Fruit fly (Drosophila melanogaster) whole organism, embryonic: ENCODE data around the gene CG44838.
A peak's percentile ranks its signal among the peaks of the same experiment; 100 is the strongest.

Source experiments
- BEAF-32 ChIP-seq: fragments of 200-800 bp; sonication (Bioruptor generic); optimal IDR thresholded peaks from 3 replicates; lab custom pipeline; 2017; ENCODE audit warnings: missing biosample characterization, missing genetic modification characterization, mild to moderate bottlenecking, moderate library complexity, missing genetic modification reagents
- Blimp-1 ChIP-seq: fragments of 200-800 bp; sonication (Bioruptor generic); optimal IDR thresholded peaks from 3 replicates; lab custom pipeline; 2018; ENCODE audit warnings: missing biosample characterization, missing genetic modification characterization, mild to moderate bottlenecking, moderate library complexity, missing genetic modification reagents
- CG10959 ChIP-seq: fragments of 200-800 bp; sonication (Bioruptor generic); IDR thresholded peaks from 2 replicates; pipeline ENCODE4 v1.3.6; 2022; ENCODE audit warnings: missing biosample characterization, missing genetic modification characterization
- CG11093 ChIP-seq: fragments of 200-800 bp; sonication (Bioruptor generic); IDR thresholded peaks from 3 replicates; pipeline ENCODE4 v1.3.6; 2022; ENCODE audit warnings: missing biosample characterization, missing genetic modification characterization
- CG11398 ChIP-seq: fragments of 200-800 bp; sonication (Bioruptor generic); optimal IDR thresholded peaks from 2 replicates; lab custom pipeline; 2016; ENCODE audit warnings: missing biosample characterization, missing genetic modification characterization
- CG11504 ChIP-seq: fragments of 200-800 bp; sonication (Bioruptor generic); optimal IDR thresholded peaks from 3 replicates; lab custom pipeline; 2019; ENCODE audit warnings: missing biosample characterization, mild to moderate bottlenecking, missing genetic modification characterization, moderate library complexity
- CG12744 ChIP-seq: fragments of 200-800 bp; sonication (Bioruptor generic); optimal IDR thresholded peaks from 2 replicates; lab custom pipeline; 2016; ENCODE audit warnings: missing biosample characterization, missing genetic modification characterization
- CG16813 ChIP-seq: fragments of 200-800 bp; sonication (Bioruptor generic); IDR thresholded peaks from 3 replicates; pipeline ENCODE4 v1.3.6; 2022; ENCODE audit warnings: missing biosample characterization, missing genetic modification characterization; ENCODE audit not compliant: partially characterized antibody
- CG17612 ChIP-seq: fragments of 200-800 bp; sonication (Bioruptor generic); IDR thresholded peaks from 2 replicates; pipeline ENCODE4 v1.3.6; 2022; ENCODE audit warnings: missing biosample characterization, missing genetic modification characterization
- CG18764 ChIP-seq: fragments of 200-800 bp; sonication (Bioruptor generic); optimal IDR thresholded peaks from 3 replicates; lab custom pipeline; 2016; ENCODE audit warnings: missing biosample characterization, missing genetic modification characterization
- CG33557 ChIP-seq: fragments of 200-800 bp; sonication (Bioruptor generic); optimal IDR thresholded peaks from 2 replicates; lab custom pipeline; 2019; ENCODE audit warnings: missing biosample characterization, mild to moderate bottlenecking, missing genetic modification characterization, moderate library complexity
- CG4707 ChIP-seq: fragments of 200-800 bp; sonication (Bioruptor generic); optimal IDR thresholded peaks from 2 replicates; lab custom pipeline; 2018; ENCODE audit warnings: missing biosample characterization, mild to moderate bottlenecking, missing genetic modification characterization, moderate library complexity
- CG6272 ChIP-seq: fragments of 200-800 bp; sonication (Bioruptor generic); IDR thresholded peaks from 2 replicates; pipeline ENCODE4 v1.3.6; 2022; ENCODE audit warnings: missing biosample characterization, missing genetic modification characterization
- CG7372 ChIP-seq: fragments of 200-800 bp; sonication (Bioruptor generic); IDR thresholded peaks from 2 replicates; pipeline ENCODE4 v1.3.6; 2022; ENCODE audit warnings: missing biosample characterization, missing genetic modification characterization
- CG7928 ChIP-seq: fragments of 200-800 bp; sonication (Bioruptor generic); optimal IDR thresholded peaks from 2 replicates; lab custom pipeline; 2017; ENCODE audit warnings: missing biosample characterization, mild to moderate bottlenecking, missing genetic modification characterization
- CG8359 ChIP-seq: fragments of 200-800 bp; sonication (Bioruptor generic); optimal IDR thresholded peaks from 2 replicates; lab custom pipeline; 2017; ENCODE audit warnings: missing biosample characterization, mild to moderate bottlenecking, missing genetic modification characterization, borderline replicate concordance
- CG8765 ChIP-seq: fragments of 200-800 bp; sonication (Bioruptor generic); IDR thresholded peaks from 2 replicates; pipeline ENCODE4 v1.3.6; 2022; ENCODE audit warnings: missing biosample characterization, missing genetic modification characterization
- CG9437 ChIP-seq: fragments of 200-800 bp; sonication (Bioruptor generic); optimal IDR thresholded peaks from 2 replicates; lab custom pipeline; 2018; ENCODE audit warnings: missing biosample characterization, mild to moderate bottlenecking, missing genetic modification characterization
- Drgx ChIP-seq: fragments of 200-800 bp; sonication (Bioruptor generic); IDR thresholded peaks from 2 replicates; pipeline ENCODE4 v1.3.6; 2022; ENCODE audit warnings: missing biosample characterization, missing genetic modification characterization
- E2f2 ChIP-seq: fragments of 200-800 bp; sonication (Bioruptor generic); IDR thresholded peaks from 2 replicates; pipeline ENCODE4 v1.3.6; 2022; ENCODE audit warnings: missing biosample characterization, missing genetic modification characterization
- Gug ChIP-seq: fragments of 200-800 bp; sonication (Bioruptor generic); IDR thresholded peaks from 4 replicates; pipeline ENCODE4 v1.3.6; 2022; ENCODE audit warnings: missing biosample characterization, missing genetic modification characterization
- HLHmδ ChIP-seq: fragments of 200-800 bp; sonication (Bioruptor generic); optimal IDR thresholded peaks from 2 replicates; lab custom pipeline; 2018; ENCODE audit warnings: missing biosample characterization, mild to moderate bottlenecking, missing genetic modification characterization, moderate library complexity
- Hmx ChIP-seq: fragments of 200-800 bp; sonication (Bioruptor generic); optimal IDR thresholded peaks from 2 replicates; lab custom pipeline; 2016; ENCODE audit warnings: missing biosample characterization, missing genetic modification characterization
- Jarid2 ChIP-seq: fragments of 200-800 bp; sonication (Bioruptor generic); optimal IDR thresholded peaks from 3 replicates; lab custom pipeline; 2017; ENCODE audit warnings: mild to moderate bottlenecking, missing biosample characterization, missing genetic modification reagents, missing genetic modification characterization
- MBD-R2 ChIP-seq: fragments of 200-800 bp; sonication (Bioruptor generic); IDR thresholded peaks from 2 replicates; pipeline ENCODE4 v1.3.6; 2022; ENCODE audit warnings: missing biosample characterization, missing genetic modification characterization
- NfI ChIP-seq: fragments of 200-800 bp; sonication (Bioruptor generic); optimal IDR thresholded peaks from 3 replicates; lab custom pipeline; 2018; ENCODE audit warnings: missing biosample characterization, mild to moderate bottlenecking, missing genetic modification characterization, moderate library complexity
- Oaz ChIP-seq: fragments of 200-800 bp; sonication (Bioruptor generic); IDR thresholded peaks from 2 replicates; pipeline ENCODE4 v1.3.6; 2022; ENCODE audit warnings: missing biosample characterization, missing genetic modification characterization
- Opbp ChIP-seq: fragments of 200-800 bp; sonication (Bioruptor generic); IDR thresholded peaks from 3 replicates; pipeline ENCODE4 v1.3.6; 2022; ENCODE audit warnings: missing biosample characterization, missing genetic modification characterization; ENCODE audit not compliant: partially characterized antibody
- Ravus ChIP-seq: fragments of 200-800 bp; sonication (Bioruptor generic); IDR thresholded peaks from 2 replicates; pipeline ENCODE4 v1.3.6; 2022; ENCODE audit warnings: missing biosample characterization, missing genetic modification characterization
- Rx ChIP-seq: fragments of 200-800 bp; sonication (Bioruptor generic); IDR thresholded peaks from 2 replicates; pipeline ENCODE4 v1.3.6; 2022; ENCODE audit warnings: missing biosample characterization, missing genetic modification characterization
- ab ChIP-seq: fragments of 200-800 bp; sonication (Bioruptor generic); optimal IDR thresholded peaks from 2 replicates; lab custom pipeline; 2016; ENCODE audit warnings: missing biosample characterization, missing genetic modification characterization
- ara ChIP-seq: fragments of 200-800 bp; sonication (Bioruptor generic); IDR thresholded peaks from 2 replicates; pipeline ENCODE4 v1.3.6; 2022; ENCODE audit warnings: missing biosample characterization, missing genetic modification characterization
- chinmo ChIP-seq: fragments of 200-800 bp; sonication (Bioruptor generic); IDR thresholded peaks from 4 replicates; pipeline ENCODE4 v1.3.6; 2022; ENCODE audit warnings: missing biosample characterization, missing genetic modification characterization; ENCODE audit not compliant: partially characterized antibody
- disco-r ChIP-seq: fragments of 200-800 bp; sonication (Bioruptor generic); optimal IDR thresholded peaks from 2 replicates; lab custom pipeline; 2016; ENCODE audit warnings: missing biosample characterization, missing genetic modification characterization
- dmrt11E ChIP-seq: fragments of 200-800 bp; sonication (Bioruptor generic); optimal IDR thresholded peaks from 3 replicates; lab custom pipeline; 2018; ENCODE audit warnings: missing biosample characterization, mild to moderate bottlenecking, missing genetic modification characterization, moderate library complexity
- fd96Cb ChIP-seq: fragments of 200-800 bp; sonication (Bioruptor generic); optimal IDR thresholded peaks from 2 replicates; lab custom pipeline; 2018; ENCODE audit warnings: missing biosample characterization, mild to moderate bottlenecking, missing genetic modification characterization, moderate library complexity
- grn ChIP-seq: fragments of 200-800 bp; sonication (Bioruptor generic); optimal IDR thresholded peaks from 3 replicates; lab custom pipeline; 2017; ENCODE audit warnings: missing biosample characterization, missing genetic modification characterization
- gro ChIP-seq: fragments of 200-800 bp; sonication (Bioruptor generic); optimal IDR thresholded peaks from 2 replicates; lab custom pipeline; 2016; ENCODE audit warnings: missing biosample characterization, missing genetic modification characterization
- ind ChIP-seq: fragments of 200-800 bp; sonication (Bioruptor generic); optimal IDR thresholded peaks from 3 replicates; lab custom pipeline; 2016; ENCODE audit warnings: missing biosample characterization, missing genetic modification characterization
- kah ChIP-seq: fragments of 200-800 bp; sonication (Bioruptor generic); optimal IDR thresholded peaks from 2 replicates; lab custom pipeline; 2018; ENCODE audit warnings: missing biosample characterization, mild to moderate bottlenecking, missing genetic modification characterization
- kay ChIP-seq: fragments of 200-800 bp; sonication (Bioruptor generic); optimal IDR thresholded peaks from 2 replicates; lab custom pipeline; 2016; ENCODE audit warnings: missing biosample characterization, missing genetic modification characterization
- knrl ChIP-seq: fragments of 200-800 bp; sonication (Bioruptor generic); IDR thresholded peaks from 3 replicates; pipeline ENCODE4 v1.3.6; 2022; ENCODE audit warnings: missing biosample characterization, missing genetic modification characterization; ENCODE audit not compliant: partially characterized antibody
- nerfin-2 ChIP-seq: fragments of 200-800 bp; sonication (Bioruptor generic); IDR thresholded peaks from 2 replicates; pipeline ENCODE4 v1.3.6; 2022; ENCODE audit warnings: missing biosample characterization, missing genetic modification characterization; ENCODE audit not compliant: partially characterized antibody
- otp ChIP-seq: fragments of 200-800 bp; sonication (Bioruptor generic); IDR thresholded peaks from 3 replicates; pipeline ENCODE4, ENCODE4 v1.3.6; 2022; ENCODE audit warnings: missing biosample characterization, missing genetic modification characterization
- tgo ChIP-seq: fragments of 200-800 bp; sonication (Bioruptor generic); IDR thresholded peaks from 3 replicates; pipeline ENCODE4 v1.3.6; 2022; ENCODE audit warnings: missing biosample characterization, missing genetic modification characterization
- tup ChIP-seq: fragments of 200-800 bp; sonication (Bioruptor generic); optimal IDR thresholded peaks from 2 replicates; lab custom pipeline; 2016; ENCODE audit warnings: missing biosample characterization, mild to moderate bottlenecking, missing genetic modification characterization, moderate library complexity
- tx ChIP-seq: fragments of 200-800 bp; sonication (Bioruptor generic); optimal IDR thresholded peaks from 2 replicates; lab custom pipeline; 2016; ENCODE audit warnings: missing biosample characterization, missing genetic modification characterization
- usp ChIP-seq: fragments of >200 bp; optimal IDR thresholded peaks from 2 replicates; lab custom pipeline; 2017; ENCODE audit warnings: missing biosample characterization, missing genetic modification characterization
- vvl ChIP-seq: fragments of 200-800 bp; sonication (Bioruptor generic); IDR thresholded peaks from 2 replicates; pipeline ENCODE4 v1.3.6; 2022; ENCODE audit warnings: missing biosample characterization, missing genetic modification characterization

CG44838 gene

DNA sequence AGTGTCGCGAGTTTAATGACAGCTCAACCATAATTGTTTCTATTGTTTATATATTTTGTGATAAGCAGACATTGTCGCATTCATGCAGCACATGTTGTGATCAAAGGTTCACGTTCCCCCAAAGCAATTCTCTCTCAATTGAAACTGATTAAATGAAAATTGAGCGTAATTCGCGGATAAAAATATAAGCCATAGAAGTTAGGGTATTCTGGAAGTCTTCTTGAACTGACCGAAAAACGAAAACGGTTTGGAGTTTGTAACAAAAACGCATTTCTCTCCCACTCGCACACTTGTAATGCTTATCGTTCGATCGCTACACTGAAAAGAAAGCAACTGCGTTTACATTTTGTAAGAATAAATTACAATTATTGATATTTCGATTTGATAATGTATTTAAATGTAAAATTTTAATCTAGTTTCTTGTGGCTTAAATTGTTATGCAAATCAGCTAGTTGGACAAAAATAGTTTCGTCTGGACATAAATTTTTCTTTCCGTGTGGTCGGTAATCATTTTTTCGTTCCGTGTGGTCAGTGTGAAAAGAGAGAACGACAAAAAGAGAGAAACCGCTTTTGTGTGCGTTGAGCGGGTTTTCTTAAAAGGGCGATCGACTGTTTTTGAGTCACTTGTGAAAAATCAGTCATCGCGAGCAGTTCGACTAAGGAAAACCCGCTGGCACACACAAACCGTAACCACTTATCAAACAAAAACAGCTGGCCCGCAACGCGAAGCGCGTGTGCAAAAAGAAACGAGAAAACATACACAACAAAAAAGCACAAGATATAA lies 38.0 kb upstream of the CG44838 start, which contains the start of gene aay (continued):
- peak; percentile 99 for TF ChIP-seq ind (GFP tag; lab: Kevin White, UChicago)
- peak; percentile 97 for TF ChIP-seq tx (GFP tag; lab: Kevin White, UChicago)
- TF ChIP-seq nerfin-2, result no peak
- peak; percentile 92 for TF ChIP-seq Jarid2 (GFP tag; lab: Kevin White, UChicago)
- peak; percentile 78 for TF ChIP-seq disco-r (GFP tag; lab: Kevin White, UChicago)
- TF ChIP-seq kah (GFP tag; lab: Kevin White, UChicago), result peak; percentile 97
- TF ChIP-seq otp (GFP tag; lab: Robert Waterston, UW), result peak; percentile 97
- peak; percentile 95 for TF ChIP-seq CG11398 (GFP tag; lab: Kevin White, UChicago)
- TF ChIP-seq CG7372 (GFP tag; lab: Robert Waterston, UW), result peak; percentile 97
- peak; percentile 98 for TF ChIP-seq kay (GFP tag; lab: Kevin White, UChicago)
- peak; percentile 22 for TF ChIP-seq BEAF-32 (GFP tag; lab: Kevin White, UChicago)
- TF ChIP-seq Opbp, result no peak
- TF ChIP-seq dmrt11E (tag; lab: Kevin White, UChicago), result peak; percentile 99
- peak; percentile 96 for TF ChIP-seq Oaz (GFP tag; lab: Robert Waterston, UW)
- TF ChIP-seq CG11504, result peak; percentile 98
- TF ChIP-seq Gug (GFP tag; lab: Robert Waterston, UW), result peak; percentile 97
- peak; percentile 98 for TF ChIP-seq Rx (GFP tag; lab: Robert Waterston, UW)
- peak; percentile 97 for TF ChIP-seq tup (GFP tag; lab: Kevin White, UChicago)
- peak; percentile 100 for TF ChIP-seq grn (GFP tag; lab: Kevin White, UChicago)
- peak; percentile 95 for TF ChIP-seq CG17612
- peak; percentile 87 for TF ChIP-seq E2f2
- peak; percentile 98 for TF ChIP-seq CG8765 (GFP tag; lab: Robert Waterston, UW)
- peak; percentile 82 for TF ChIP-seq CG7928 (GFP tag; lab: Kevin White, UChicago)
- TF ChIP-seq knrl (GFP tag; lab: Robert Waterston, UW), result no peak; the same call in 2 of the 3 replicates
- peak; percentile 96 for TF ChIP-seq Hmx (GFP tag; lab: Kevin White, UChicago)
- TF ChIP-seq CG4707 (GFP tag; lab: Kevin White, UChicago), result peak; percentile 97
- peak; percentile 98 for TF ChIP-seq Drgx (GFP tag; lab: Robert Waterston, UW)
- TF ChIP-seq tgo (GFP tag; lab: Robert Waterston, UW), result peak; percentile 98
- peak; percentile 96 for TF ChIP-seq Ravus (GFP tag; lab: Robert Waterston, UW)
- peak; percentile 98 for TF ChIP-seq CG10959 (GFP tag; lab: Robert Waterston, UW)
- peak; percentile 93; the same call in 3 of the 4 replicates for TF ChIP-seq chinmo (GFP tag; lab: Robert Waterston, UW)
- TF ChIP-seq CG18764, result peak; percentile 98
- peak; percentile 97 for TF ChIP-seq CG6272
- TF ChIP-seq CG8359, result peak; percentile 95
- peak; percentile 99 for TF ChIP-seq vvl (GFP tag; lab: Robert Waterston, UW)
- peak; percentile 99 for TF ChIP-seq NfI
- TF ChIP-seq CG9437 (GFP tag; lab: Kevin White, UChicago), result peak; percentile 93
- TF ChIP-seq ab (GFP tag; lab: Kevin White, UChicago), result peak; percentile 82
- peak; percentile 98 for TF ChIP-seq CG33557 (GFP tag; lab: Kevin White, UChicago)
- TF ChIP-seq CG11093 (GFP tag; lab: Robert Waterston, UW), result peak; percentile 97
- TF ChIP-seq CG16813 (GFP tag; lab: Robert Waterston, UW), result no peak
- TF ChIP-seq gro, result peak; percentile 98
- peak; percentile 98 for TF ChIP-seq ara (GFP tag; lab: Robert Waterston, UW)
- TF ChIP-seq MBD-R2 (GFP tag; lab: Robert Waterston, UW), result peak; percentile 94
- TF ChIP-seq usp, result no peak
- TF ChIP-seq CG12744 (GFP tag; lab: Kevin White, UChicago), result peak; percentile 98
- TF ChIP-seq fd96Cb (tag; lab: Kevin White, UChicago), result peak; percentile 99
- peak; percentile 99 for TF ChIP-seq Blimp-1 (GFP tag; lab: Kevin White, UChicago)
- TF ChIP-seq HLHmδ (GFP tag; lab: Kevin White, UChicago), result no peak
